Fruit fly (Drosophila melanogaster): ENCODE results near the gene CG12885.
A peak's percentile ranks its signal among the peaks of the same experiment; 100 is the strongest.

Gene CG12885

dm6 chr3R:27547378-27547949 is 26.8 kb downstream of the CG12885 start (continued):
- TF ChIP-seq CG17912 (GFP tag; optimal IDR thresholded peaks at IDR 0.05): no peak
- no peak for TF ChIP-seq bigmax (GFP tag; optimal IDR thresholded peaks at IDR 0.05)
- TF ChIP-seq gfzf (GFP tag; optimal IDR thresholded peaks at IDR 0.05): no peak
- TF ChIP-seq CG12659 (GFP tag; optimal IDR thresholded peaks at IDR 0.05): no peak
- TF ChIP-seq CG10209 (GFP tag; optimal IDR thresholded peaks at IDR 0.05): no peak
- no peak for TF ChIP-seq CG1647 (GFP tag; optimal IDR thresholded peaks at IDR 0.05)
- TF ChIP-seq ara (GFP tag; IDR thresholded peaks at IDR 0.05): no peak
- TF ChIP-seq gt (GFP tag; IDR thresholded peaks at IDR 0.05): no peak
- peak; percentile 10; the same call in 1 of the 2 replicates for TF ChIP-seq slbo (GFP tag; IDR thresholded peaks at IDR 0.05)
- TF ChIP-seq CG2678 (tag; optimal IDR thresholded peaks at IDR 0.05): no peak
- no peak for TF ChIP-seq dati (GFP tag; IDR thresholded peaks at IDR 0.05)
- no peak for TF ChIP-seq ash1 (GFP tag; optimal IDR thresholded peaks at IDR 0.05)
- no peak for TF ChIP-seq CG13123 (GFP tag; optimal IDR thresholded peaks at IDR 0.05)
- no peak for TF ChIP-seq pnt (GFP tag; optimal IDR thresholded peaks at IDR 0.05)
- TF ChIP-seq zfh1 (GFP tag; IDR thresholded peaks at IDR 0.05): no peak
- no peak for TF ChIP-seq CG2889 (GFP tag; IDR thresholded peaks at IDR 0.05)
- no peak for TF ChIP-seq lola (GFP tag; optimal IDR thresholded peaks at IDR 0.05)
- TF ChIP-seq Lim3 (GFP tag; IDR thresholded peaks at IDR 0.05): no peak
- no peak for TF ChIP-seq Atf-2 (GFP tag; optimal IDR thresholded peaks at IDR 0.05)
- peak; percentile 56 for TF ChIP-seq stwl (tag; optimal IDR thresholded peaks at IDR 0.05)
- no peak for TF ChIP-seq run (tag; optimal IDR thresholded peaks at IDR 0.05)
- no peak for TF ChIP-seq insv (GFP tag; optimal IDR thresholded peaks at IDR 0.05)
- TF ChIP-seq CG2129 (GFP tag; IDR thresholded peaks at IDR 0.05; ENCODE audit: partially characterized antibody): no peak
- TF ChIP-seq caup (GFP tag; optimal IDR thresholded peaks at IDR 0.05; ENCODE audit: severe bottlenecking): no peak
- TF ChIP-seq Opbp (GFP tag; IDR thresholded peaks at IDR 0.05; ENCODE audit: partially characterized antibody): no peak
- no peak for TF ChIP-seq lmd (GFP tag; IDR thresholded peaks at IDR 0.05)
- no peak for TF ChIP-seq mam (GFP tag; optimal IDR thresholded peaks at IDR 0.05)
- peak; percentile 51; the same call in 1 of the 3 replicates for TF ChIP-seq vnd (GFP tag; IDR thresholded peaks at IDR 0.05; ENCODE audit: partially characterized antibody)
- peak; percentile 77 for TF ChIP-seq Bgb (GFP tag; IDR thresholded peaks at IDR 0.05; ENCODE audit: partially characterized antibody)
- no peak for TF ChIP-seq CG31365 (tag; optimal IDR thresholded peaks at IDR 0.05)
- no peak for TF ChIP-seq ERR (GFP tag; optimal IDR thresholded peaks at IDR 0.05)
- TF ChIP-seq CG30020 (tag; optimal IDR thresholded peaks at IDR 0.05): no peak
- peak; percentile 44; the same call in 1 of the 2 replicates for TF ChIP-seq CG13287 (GFP tag; IDR thresholded peaks at IDR 0.05; ENCODE audit: partially characterized antibody)
- no peak for TF ChIP-seq Hr51 (GFP tag; optimal IDR thresholded peaks at IDR 0.05)
- TF ChIP-seq ase (GFP tag; IDR thresholded peaks at IDR 0.05): no peak
- no peak for TF ChIP-seq CG3847 (GFP tag; IDR thresholded peaks at IDR 0.05)
- TF ChIP-seq CG17385 (GFP tag; optimal IDR thresholded peaks at IDR 0.05): no peak
- no peak for TF ChIP-seq sr (GFP tag; IDR thresholded peaks at IDR 0.05)
- no peak for TF ChIP-seq CG9727 (GFP tag; optimal IDR thresholded peaks at IDR 0.05)
- peak; percentile 76 for TF ChIP-seq knrl (GFP tag; IDR thresholded peaks at IDR 0.05; ENCODE audit: partially characterized antibody)

DNA sequence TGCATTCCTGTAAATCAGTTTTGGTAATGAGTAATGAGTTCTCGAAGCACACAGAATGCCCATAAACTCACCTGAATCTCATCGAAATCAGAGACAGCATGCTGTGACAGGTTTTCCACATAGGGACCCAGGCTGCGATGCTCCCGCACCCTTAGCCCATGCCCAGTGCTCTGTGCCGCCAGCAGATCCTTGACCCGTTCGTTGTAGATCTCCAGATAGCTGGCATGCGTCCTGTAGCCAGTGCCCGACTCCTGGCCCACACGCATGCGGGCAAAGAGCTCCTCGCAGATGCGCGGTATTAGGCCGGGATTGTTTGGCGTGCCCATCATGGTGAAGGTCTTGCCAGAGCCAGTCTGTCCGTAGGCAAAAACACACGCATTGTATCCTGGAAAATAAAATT is 32.0 kb downstream of the CG12885 start:
- no peak for TF ChIP-seq eyg (GFP tag; optimal IDR thresholded peaks at IDR 0.05)
- TF ChIP-seq seq (GFP tag; IDR thresholded peaks at IDR 0.05): no peak
- peak; percentile 75 for TF ChIP-seq Ets65A (GFP tag)
- no peak for TF ChIP-seq CG10959 (GFP tag; IDR thresholded peaks at IDR 0.05)
- peak; percentile 70 for TF ChIP-seq CG8478 (optimal IDR thresholded peaks at IDR 0.05)
- no peak for TF ChIP-seq sug (tag; optimal IDR thresholded peaks at IDR 0.05)
